Worm (Caenorhabditis elegans) whole organism, L1 larva: ENCODE data around the gene T05E12.8.

Source experiments
- C34B4.2 ChIP-seq: sonication (generic microtip); optimal IDR thresholded peaks from 2 replicates; lab custom pipeline; 2017; ENCODE audit warnings: mild to moderate bottlenecking, missing genetic modification characterization, missing compliant biosample characterization
- Y116A8C.19 ChIP-seq: sonication (generic microtip); optimal IDR thresholded peaks from 2 replicates; lab custom pipeline; 2016; ENCODE audit warnings: missing compliant biosample characterization, missing genetic modification characterization, borderline replicate concordance
- ama-1 ChIP-seq: fragments of 150-350 bp; optimal IDR thresholded peaks from 2 replicates; lab custom pipeline; 2014
- blmp-1 ChIP-seq: fragments of 150-350 bp; optimal IDR thresholded peaks from 2 replicates; lab custom pipeline; 2014; ENCODE audit warnings: missing biosample characterization, missing genetic modification characterization
- ceh-82 ChIP-seq, 3 experiments: fragments of 150-350 bp in 1 of 3; sonication (generic microtip) in 2 of 3; optimal IDR thresholded peaks; 2 replicates each; lab custom pipeline; 2014 to 2017; ENCODE audit warnings: missing biosample characterization in 3 of 3, missing genetic modification characterization in 3 of 3
- ceh-90 ChIP-seq: sonication (generic microtip); optimal IDR thresholded peaks from 2 replicates; lab custom pipeline; 2016; ENCODE audit warnings: missing genetic modification characterization, missing compliant biosample characterization
- ces-1 ChIP-seq: fragments of 150-350 bp; optimal IDR thresholded peaks from 2 replicates; lab custom pipeline; 2014; ENCODE audit warnings: missing biosample characterization, missing genetic modification reagents, missing genetic modification characterization
- dpl-1 ChIP-seq, 3 experiments: fragments of 150-350 bp in 2 of 3; sonication (generic microtip) in 1 of 3; optimal IDR thresholded peaks; 2 replicates each; lab custom pipeline; 2014 to 2017; ENCODE audit warnings: missing biosample characterization in 3 of 3, missing genetic modification characterization in 3 of 3, missing genetic modification reagents in 3 of 3
- egl-13 ChIP-seq: sonication (generic microtip); optimal IDR thresholded peaks from 2 replicates; lab custom pipeline; 2016; ENCODE audit warnings: missing genotype, missing genetic modification reagents, missing genetic modification characterization, missing compliant biosample characterization
- ets-5 ChIP-seq: fragments of 200-800 bp; sonication (Bioruptor generic); IDR thresholded peaks from 2 replicates; pipeline ENCODE4 v1.3.6; 2022; ENCODE audit warnings: missing genetic modification characterization, missing compliant biosample characterization
- fkh-10 ChIP-seq: sonication (generic microtip); optimal IDR thresholded peaks from 2 replicates; lab custom pipeline; 2017; ENCODE audit warnings: missing biosample characterization, missing genetic modification reagents, missing genetic modification characterization
- fkh-4 ChIP-seq: sonication (generic microtip); optimal IDR thresholded peaks from 2 replicates; lab custom pipeline; 2016; ENCODE audit warnings: missing compliant biosample characterization, missing genetic modification characterization, borderline replicate concordance
- fos-1 ChIP-seq: fragments of 150-350 bp; optimal IDR thresholded peaks from 2 replicates; lab custom pipeline; 2014; ENCODE audit warnings: missing biosample characterization, missing genetic modification characterization
- grh-1 ChIP-seq: fragments of 200-800 bp; sonication (Bioruptor generic); IDR thresholded peaks from 2 replicates; pipeline ENCODE4 v1.3.6; 2022; ENCODE audit warnings: missing genetic modification reagents, missing genetic modification characterization, missing compliant biosample characterization
- hlh-17 ChIP-seq: fragments of 200-800 bp; sonication (Bioruptor generic); optimal IDR thresholded peaks from 2 replicates; lab custom pipeline; 2018; ENCODE audit warnings: missing genetic modification characterization, mild to moderate bottlenecking, missing compliant biosample characterization, moderate library complexity, borderline replicate concordance
- irx-1 ChIP-seq: sonication (generic microtip); optimal IDR thresholded peaks from 2 replicates; lab custom pipeline; 2016; ENCODE audit warnings: missing genetic modification characterization, missing compliant biosample characterization
- lin-35 ChIP-seq, 2 experiments: fragments of 150-350 bp; optimal IDR thresholded peaks; 2 replicates each; lab custom pipeline; 2014; ENCODE audit warnings: missing biosample characterization in 2 of 2, missing genetic modification characterization in 2 of 2, missing genetic modification reagents in 2 of 2
- lsy-2 ChIP-seq, 2 experiments: fragments of 150-350 bp; optimal IDR thresholded peaks; 2 replicates each; lab custom pipeline; 2014; ENCODE audit warnings: missing biosample characterization in 2 of 2, missing genetic modification characterization in 2 of 2
- mab-9 ChIP-seq: fragments of 200-800 bp; sonication (Bioruptor generic); IDR thresholded peaks from 2 replicates; pipeline ENCODE4 v1.3.6; 2022; ENCODE audit warnings: missing genetic modification reagents, missing genetic modification characterization, missing compliant biosample characterization
- mef-2 ChIP-seq: fragments of 150-350 bp; optimal IDR thresholded peaks from 2 replicates; lab custom pipeline; 2014; ENCODE audit warnings: missing biosample characterization, missing genetic modification characterization
- nhr-11 ChIP-seq: fragments of 150-350 bp; optimal IDR thresholded peaks from 2 replicates; lab custom pipeline; 2014; ENCODE audit warnings: missing biosample characterization, missing genetic modification characterization
- nhr-19 ChIP-seq: fragments of 200-800 bp; sonication (Bioruptor generic); conservative IDR thresholded peaks from 2 replicates; pipeline ENCODE4 v1.3.6; 2022; ENCODE audit warnings: missing genetic modification characterization, missing compliant biosample characterization
- nhr-28 ChIP-seq: fragments of 150-350 bp; optimal IDR thresholded peaks from 2 replicates; lab custom pipeline; 2014; ENCODE audit warnings: missing biosample characterization, missing genetic modification characterization
- nhr-71 ChIP-seq: sonication (generic microtip); optimal IDR thresholded peaks from 2 replicates; lab custom pipeline; 2016; ENCODE audit warnings: mild to moderate bottlenecking, missing genetic modification characterization, moderate library complexity, missing compliant biosample characterization
- nhr-77 ChIP-seq: fragments of 150-350 bp; optimal IDR thresholded peaks from 2 replicates; lab custom pipeline; 2014; ENCODE audit warnings: missing biosample characterization, missing genetic modification characterization
- skn-1 ChIP-seq: fragments of 150-350 bp; optimal IDR thresholded peaks from 2 replicates; lab custom pipeline; 2014; ENCODE audit warnings: missing biosample characterization, missing genetic modification characterization
- snpc-4 ChIP-seq: fragments of 150-350 bp; optimal IDR thresholded peaks from 2 replicates; lab custom pipeline; 2014; ENCODE audit warnings: missing biosample characterization, missing genetic modification characterization
- snu-23 ChIP-seq: sonication (generic microtip); optimal IDR thresholded peaks from 2 replicates; lab custom pipeline; 2016; ENCODE audit warnings: missing genetic modification characterization, missing compliant biosample characterization
- sox-4 ChIP-seq: sonication (generic microtip); optimal IDR thresholded peaks from 2 replicates; lab custom pipeline; 2016; ENCODE audit warnings: missing genetic modification characterization, missing compliant biosample characterization
- swsn-7 ChIP-seq: sonication (generic microtip); optimal IDR thresholded peaks from 2 replicates; lab custom pipeline; 2016; ENCODE audit warnings: missing genetic modification characterization, missing compliant biosample characterization
- tbx-2 ChIP-seq: sonication (generic microtip); optimal IDR thresholded peaks from 2 replicates; lab custom pipeline; 2016; ENCODE audit warnings: missing genetic modification characterization, missing compliant biosample characterization
- unc-30 ChIP-seq: sonication (generic microtip); optimal IDR thresholded peaks from 2 replicates; lab custom pipeline; 2017; ENCODE audit warnings: missing biosample characterization, missing genetic modification characterization
- unc-98 ChIP-seq: fragments of 200-800 bp; sonication (Bioruptor generic); IDR thresholded peaks from 2 replicates; pipeline ENCODE4 v1.3.6; 2022; ENCODE audit warnings: missing genetic modification characterization, missing compliant biosample characterization
- vab-15 ChIP-seq: sonication (generic microtip); optimal IDR thresholded peaks from 2 replicates; lab custom pipeline; 2017; ENCODE audit warnings: missing genotype, mild to moderate bottlenecking, missing genetic modification characterization, missing compliant biosample characterization
- xbp-1 ChIP-seq: sonication (generic microtip); optimal IDR thresholded peaks from 2 replicates; lab custom pipeline; 2016; ENCODE audit warnings: missing genetic modification characterization, missing compliant biosample characterization
- zag-1 ChIP-seq: fragments of 150-350 bp; optimal IDR thresholded peaks from 2 replicates; lab custom pipeline; 2014; ENCODE audit warnings: missing biosample characterization, missing genetic modification characterization
- zip-4 ChIP-seq: fragments of 200-800 bp; sonication (Bioruptor generic); optimal IDR thresholded peaks from 2 replicates; lab custom pipeline; 2018; ENCODE audit warnings: mild to moderate bottlenecking, missing genetic modification characterization, moderate library complexity, missing compliant biosample characterization

T05E12.8 gene

ce11 chrV:17066634-17067033, 2.3 kb upstream of the T05E12.8 start:
- no peak for TF ChIP-seq fkh-4 (tag; lab: Kevin White, UChicago)
- TF ChIP-seq unc-98 (GFP tag; lab: Robert Waterston, UW), result no peak
- no peak for TF ChIP-seq ces-1
- no peak for TF ChIP-seq ceh-90 (tag; lab: Kevin White, UChicago)
- no peak for TF ChIP-seq nhr-19 (GFP tag; lab: Robert Waterston, UW)
- TF ChIP-seq ceh-82 (tag; optimal IDR thresholded peaks at IDR 0.05; lab: Kevin White, UChicago), result no peak
- TF ChIP-seq fkh-10 (GFP tag; lab: Kevin White, UChicago), result no peak
- no peak for TF ChIP-seq xbp-1 (tag; lab: Kevin White, UChicago)
- no peak for TF ChIP-seq ama-1 (lab: Kevin White, UChicago)
- TF ChIP-seq egl-13 (tag; lab: Kevin White, UChicago), result no peak
- no peak for TF ChIP-seq fos-1 (tag; lab: Kevin White, UChicago)
- TF ChIP-seq, all 84 proteins: peak for 0

ce11 chrV:17071578-17071977, 2.6 kb downstream of the T05E12.8 start, which contains the start of gene srbc-14:
Gene srbc-14, minus strand, starts transcription at chrV:17071678.
- TF ChIP-seq Y116A8C.19 (tag; lab: Kevin White, UChicago) (no peak), lsy-2 (tag; optimal IDR thresholded peaks at IDR 0.05; lab: Kevin White, UChicago) (no peak), dpl-1 (GFP tag; optimal IDR thresholded peaks at IDR 0.05; lab: Kevin White, UChicago) (no peak), C34B4.2 (no peak), nhr-11 (tag; lab: Kevin White, UChicago) (no peak), unc-30 (tag; lab: Kevin White, UChicago) (no peak), egl-13 (tag; lab: Kevin White, UChicago) (no peak)

ce11 chrV:17075900-17076299, 7.0 kb downstream of the T05E12.8 start, which contains the start of gene str-125:
Gene str-125, minus strand, starts transcription at chrV:17076000.
- TF ChIP-seq blmp-1 (no peak), xbp-1 (tag; lab: Kevin White, UChicago) (no peak), grh-1 (GFP tag; lab: Robert Waterston, UW) (no peak), vab-15 (tag; lab: Kevin White, UChicago) (no peak), dpl-1 (GFP tag; optimal IDR thresholded peaks at IDR 0.05; lab: Kevin White, UChicago) (no peak), nhr-28 (no peak), irx-1 (tag; lab: Kevin White, UChicago) (no peak), mef-2 (no peak), skn-1 (no peak), Y116A8C.19 (tag; lab: Kevin White, UChicago) (no peak)

- TF ChIP-seq snpc-4 (tag; lab: Kevin White, UChicago) (no peak), nhr-77 (tag; lab: Kevin White, UChicago) (no peak), lin-35 (GFP tag; optimal IDR thresholded peaks at IDR 0.05; lab: Kevin White, UChicago) (no peak), hlh-17 (no peak), mab-9 (no peak)
Measured at ce11 chrV:17077889-17078288, 8.9 kb downstream of the T05E12.8 start, which contains the start of gene T05E12.3. Gene T05E12.3, minus strand, starts transcription at chrV:17077989.

ce11 chrV:17079795-17080194, 10.9 kb downstream of the T05E12.8 start, which contains the start of gene srw-20:
Gene srw-20, minus strand, starts transcription at chrV:17079895.
- TF ChIP-seq nhr-71 (tag; lab: Kevin White, UChicago), result no peak
- no peak for TF ChIP-seq skn-1
- no peak for TF ChIP-seq tbx-2
- no peak for TF ChIP-seq blmp-1
- no peak for TF ChIP-seq fos-1 (tag; lab: Kevin White, UChicago)
- TF ChIP-seq fkh-10 (GFP tag; lab: Kevin White, UChicago), result no peak
- no peak for TF ChIP-seq sox-4 (tag; lab: Kevin White, UChicago)
- TF ChIP-seq zag-1 (tag; lab: Kevin White, UChicago), result no peak
- TF ChIP-seq swsn-7 (tag; lab: Kevin White, UChicago), result no peak
- TF ChIP-seq ets-5 (GFP tag; lab: Robert Waterston, UW), result no peak
- TF ChIP-seq snu-23 (GFP tag; lab: Kevin White, UChicago), result no peak
- no peak for TF ChIP-seq zip-4 (GFP tag; lab: Kevin White, UChicago)
- TF ChIP-seq C34B4.2, result no peak
- no peak for TF ChIP-seq unc-30 (tag; lab: Kevin White, UChicago)
- TF ChIP-seq nhr-11 (tag; lab: Kevin White, UChicago), result no peak
- TF ChIP-seq, all 84 proteins: peak for 0
